Fruit fly (Drosophila melanogaster): ENCODE measurements around the gene CG3407.
A peak's percentile ranks its signal among the peaks of the same experiment; 100 is the strongest.

Gene CG3407

dm6 chr2L:3856372-3856771 is 43.2 kb upstream of the CG3407 start (continued):
- no peak for TF ChIP-seq Trl (optimal IDR thresholded peaks at IDR 0.05)
- peak; percentile 42 for TF ChIP-seq Trl (GFP tag; optimal IDR thresholded peaks at IDR 0.05)
- no peak for TF ChIP-seq chn (GFP tag; optimal IDR thresholded peaks at IDR 0.05)
- peak; percentile 32 for TF ChIP-seq CG30403 (GFP tag; optimal IDR thresholded peaks at IDR 0.05)
- TF ChIP-seq az2 (GFP tag; optimal IDR thresholded peaks at IDR 0.05) = peak; percentile 39
- no peak for TF ChIP-seq CG8089 (GFP tag; optimal IDR thresholded peaks at IDR 0.05)
- no peak for TF ChIP-seq Hmx (GFP tag; optimal IDR thresholded peaks at IDR 0.05)
- no peak for TF ChIP-seq CG6854 (GFP tag; optimal IDR thresholded peaks at IDR 0.05)
- peak; percentile 39 for TF ChIP-seq CG11398 (GFP tag; optimal IDR thresholded peaks at IDR 0.05)
- no peak for TF ChIP-seq fd3F (GFP tag; optimal IDR thresholded peaks at IDR 0.05)
- peak in 1 of 2 experiments; percentile 86 for TF ChIP-seq eve (GFP tag; optimal IDR thresholded peaks at IDR 0.05)
- TF ChIP-seq CG9727 (GFP tag; optimal IDR thresholded peaks at IDR 0.05) = peak; percentile 43
- TF ChIP-seq CoRest (tag; optimal IDR thresholded peaks at IDR 0.05) = peak; percentile 55
- peak; percentile 35 for TF ChIP-seq CG2875 (GFP tag; optimal IDR thresholded peaks at IDR 0.05)
- no peak for TF ChIP-seq jigr1 (GFP tag; IDR thresholded peaks at IDR 0.05)
- TF ChIP-seq caup (GFP tag; optimal IDR thresholded peaks at IDR 0.05; ENCODE audit: severe bottlenecking) = no peak
- TF ChIP-seq chm (GFP tag; IDR thresholded peaks at IDR 0.05) = no peak
- no peak for TF ChIP-seq CG17612 (GFP tag; IDR thresholded peaks at IDR 0.05)
- TF ChIP-seq BtbVII (GFP tag; optimal IDR thresholded peaks at IDR 0.05) = no peak
- TF ChIP-seq Nf-YC (tag; optimal IDR thresholded peaks at IDR 0.05) = no peak
- TF ChIP-seq CG33213 (GFP tag; optimal IDR thresholded peaks at IDR 0.05) = peak; percentile 14
- TF ChIP-seq row (GFP tag; IDR thresholded peaks at IDR 0.05) = peak; percentile 47
- no peak for TF ChIP-seq Dek (tag; optimal IDR thresholded peaks at IDR 0.05)
- no peak for TF ChIP-seq CG18599 (GFP tag; optimal IDR thresholded peaks at IDR 0.05)
- TF ChIP-seq CG9817 (tag; optimal IDR thresholded peaks at IDR 0.05) = no peak
- no peak for TF ChIP-seq CG32532 (GFP tag; IDR thresholded peaks at IDR 0.05)
- no peak for TF ChIP-seq BEAF-32 (GFP tag; optimal IDR thresholded peaks at IDR 0.05)
- TF ChIP-seq CG7745 (tag; optimal IDR thresholded peaks at IDR 0.05) = no peak
- TF ChIP-seq unc-4 (GFP tag; IDR thresholded peaks at IDR 0.05; ENCODE audit: partially characterized antibody) = no peak
- TF ChIP-seq croc (GFP tag; conservative IDR thresholded peaks at IDR 0.05) = peak; percentile 52; the same call in 1 of the 3 replicates
- TF ChIP-seq CG4424 (GFP tag; optimal IDR thresholded peaks at IDR 0.05) = peak; percentile 55
- TF ChIP-seq YL-1 (GFP tag; optimal IDR thresholded peaks at IDR 0.05) = no peak
- TF ChIP-seq CG1024 (GFP tag; IDR thresholded peaks at IDR 0.05) = no peak
- TF ChIP-seq CG30020 (tag; optimal IDR thresholded peaks at IDR 0.05) = no peak
- TF ChIP-seq Max (GFP tag; optimal IDR thresholded peaks at IDR 0.05) = no peak
- TF ChIP-seq nau (GFP tag; optimal IDR thresholded peaks at IDR 0.05) = no peak
- peak; percentile 54 for TF ChIP-seq Sox102F (GFP tag; optimal IDR thresholded peaks at IDR 0.05)
- peak; percentile 53 for TF ChIP-seq CG31441 (GFP tag; IDR thresholded peaks at IDR 0.05)
- TF ChIP-seq Lhr (GFP tag; optimal IDR thresholded peaks at IDR 0.05) = no peak
- TF ChIP-seq Ets97D (GFP tag; optimal IDR thresholded peaks at IDR 0.05) = no peak
- no peak for TF ChIP-seq CG9797 (GFP tag; optimal IDR thresholded peaks at IDR 0.05)
- peak; percentile 61 for TF ChIP-seq CG10267 (tag; optimal IDR thresholded peaks at IDR 0.05)
- TF ChIP-seq CG17802 (tag; optimal IDR thresholded peaks at IDR 0.05) = no peak
- TF ChIP-seq CG9437 (GFP tag; optimal IDR thresholded peaks at IDR 0.05) = no peak
- TF ChIP-seq dmrt11E (tag; optimal IDR thresholded peaks at IDR 0.05) = peak; percentile 76
- TF ChIP-seq B-H2 (GFP tag; optimal IDR thresholded peaks at IDR 0.05) = no peak
- TF ChIP-seq sens-2 (GFP tag; IDR thresholded peaks at IDR 0.05) = no peak
- TF ChIP-seq ewg (GFP tag; optimal IDR thresholded peaks at IDR 0.05) = peak; percentile 8
- TF ChIP-seq CG17186 (GFP tag; optimal IDR thresholded peaks at IDR 0.05) = no peak
- TF ChIP-seq CkIIα-i1 (GFP tag; IDR thresholded peaks at IDR 0.05) = no peak
- TF ChIP-seq Hmr (GFP tag; optimal IDR thresholded peaks at IDR 0.05) = no peak

All from whole organism, embryonic.